Fruit fly (Drosophila melanogaster) whole organism, embryonic: ENCODE measurements around the gene Egfrap.
A peak's percentile ranks its signal among the peaks of the same experiment; 100 is the strongest.

Experiments
- Awh ChIP-seq: fragments of 200-800 bp; sonication (Bioruptor generic); IDR thresholded peaks from 2 replicates; pipeline ENCODE4, ENCODE4 v1.3.6; 2022; ENCODE audit warnings: missing biosample characterization, missing genetic modification characterization
- C15 ChIP-seq: fragments of 200-800 bp; sonication (Bioruptor generic); IDR thresholded peaks from 3 replicates; pipeline ENCODE4 v1.3.6; 2022; ENCODE audit warnings: missing biosample characterization, missing genetic modification characterization
- CG1024 ChIP-seq: fragments of 200-800 bp; sonication (Bioruptor generic); IDR thresholded peaks from 2 replicates; pipeline ENCODE4 v1.3.6; 2022; ENCODE audit warnings: missing biosample characterization, missing genetic modification characterization
- CG10274 ChIP-seq: fragments of 200-800 bp; sonication (Bioruptor generic); optimal IDR thresholded peaks from 3 replicates; lab custom pipeline; 2017; ENCODE audit warnings: missing biosample characterization, mild to moderate bottlenecking, missing genetic modification characterization
- CG14014 ChIP-seq: fragments of 200-800 bp; sonication (Bioruptor generic); IDR thresholded peaks from 2 replicates; pipeline ENCODE4 v1.3.6; 2022; ENCODE audit warnings: missing biosample characterization, missing genetic modification characterization
- CG15479 ChIP-seq: fragments of 200-800 bp; sonication (Bioruptor generic); optimal IDR thresholded peaks from 3 replicates; lab custom pipeline; 2019; ENCODE audit warnings: missing biosample characterization, mild to moderate bottlenecking, missing genetic modification characterization, moderate library complexity
- CG15514 ChIP-seq: fragments of 200-800 bp; sonication (Bioruptor generic); optimal IDR thresholded peaks from 3 replicates; lab custom pipeline; 2017; ENCODE audit warnings: missing biosample characterization, missing genetic modification characterization, mild to moderate bottlenecking, moderate library complexity, missing genetic modification reagents
- CG16813 ChIP-seq: fragments of 200-800 bp; sonication (Bioruptor generic); IDR thresholded peaks from 3 replicates; pipeline ENCODE4 v1.3.6; 2022; ENCODE audit warnings: missing biosample characterization, missing genetic modification characterization; ENCODE audit not compliant: partially characterized antibody
- CG17612 ChIP-seq: fragments of 200-800 bp; sonication (Bioruptor generic); IDR thresholded peaks from 2 replicates; pipeline ENCODE4 v1.3.6; 2022; ENCODE audit warnings: missing biosample characterization, missing genetic modification characterization
- CG18262 ChIP-seq: fragments of 200-800 bp; optimal IDR thresholded peaks from 3 replicates; lab custom pipeline; 2019; ENCODE audit warnings: missing biosample characterization, mild to moderate bottlenecking, missing genetic modification characterization, moderate library complexity
- CG2120 ChIP-seq: fragments of 200-800 bp; sonication (Bioruptor generic); optimal IDR thresholded peaks from 3 replicates; lab custom pipeline; 2016; ENCODE audit warnings: missing biosample characterization, missing genetic modification characterization
- CG30403 ChIP-seq: fragments of 200-800 bp; sonication (Bioruptor generic); optimal IDR thresholded peaks from 3 replicates; lab custom pipeline; 2016; ENCODE audit warnings: missing biosample characterization, missing genetic modification characterization
- CG31441 ChIP-seq: fragments of 200-800 bp; sonication (Bioruptor generic); IDR thresholded peaks from 2 replicates; pipeline ENCODE4 v1.3.6; 2022; ENCODE audit warnings: missing biosample characterization, missing genetic modification characterization
- CG34422 ChIP-seq: fragments of 200-800 bp; sonication (Bioruptor generic); IDR thresholded peaks from 3 replicates; pipeline ENCODE4 v1.3.6; 2022; ENCODE audit warnings: missing biosample characterization, missing genetic modification characterization
- CG3995 ChIP-seq: fragments of 200-800 bp; sonication (Bioruptor generic); optimal IDR thresholded peaks from 3 replicates; lab custom pipeline; 2016; ENCODE audit warnings: missing biosample characterization, missing genetic modification characterization
- CG4820 ChIP-seq: fragments of 200-800 bp; sonication (Bioruptor generic); optimal IDR thresholded peaks from 3 replicates; lab custom pipeline; 2016; ENCODE audit warnings: missing biosample characterization, missing genetic modification characterization
- CG6689 ChIP-seq: fragments of 200-800 bp; sonication (Bioruptor generic); IDR thresholded peaks from 2 replicates; pipeline ENCODE4 v1.3.6; 2022; ENCODE audit warnings: missing biosample characterization, missing genetic modification characterization
- CG8089 ChIP-seq: fragments of 200-800 bp; sonication (Bioruptor generic); optimal IDR thresholded peaks from 3 replicates; lab custom pipeline; 2016; ENCODE audit warnings: missing biosample characterization, missing genetic modification characterization
- CG9609 ChIP-seq: fragments of 200-800 bp; sonication (Bioruptor generic); optimal IDR thresholded peaks from 3 replicates; lab custom pipeline; 2016; ENCODE audit warnings: missing biosample characterization, missing genetic modification characterization
- CG9727 ChIP-seq: fragments of 200-800 bp; sonication (Bioruptor generic); optimal IDR thresholded peaks from 3 replicates; lab custom pipeline; 2017; ENCODE audit warnings: missing biosample characterization, mild to moderate bottlenecking, missing genetic modification characterization
- Chrac-16 ChIP-seq: fragments of 200-800 bp; sonication (Bioruptor generic); optimal IDR thresholded peaks from 3 replicates; lab custom pipeline; 2016; ENCODE audit warnings: missing biosample characterization, missing genetic modification characterization
- D ChIP-seq, 2 experiments: fragments of 200-800 bp in 1 of 2; fragments of >200 bp in 1 of 2; sonication (Bioruptor generic) in 1 of 2; optimal IDR thresholded peaks; 2 replicates in 1 of 2; 3 replicates in 1 of 2; lab custom pipeline; 2017; ENCODE audit warnings: mild to moderate bottlenecking in 1 of 2, missing biosample characterization in 1 of 2, missing genetic modification characterization in 1 of 2, missing genetic modification reagents in 1 of 2
- Drgx ChIP-seq: fragments of 200-800 bp; sonication (Bioruptor generic); IDR thresholded peaks from 2 replicates; pipeline ENCODE4 v1.3.6; 2022; ENCODE audit warnings: missing biosample characterization, missing genetic modification characterization
- HLH3B ChIP-seq: fragments of 200-800 bp; sonication (Bioruptor generic); IDR thresholded peaks from 2 replicates; pipeline ENCODE4 v1.3.6; 2022; ENCODE audit warnings: missing biosample characterization, missing genetic modification characterization
- Oli ChIP-seq: fragments of 200-800 bp; sonication (Bioruptor generic); optimal IDR thresholded peaks from 2 replicates; lab custom pipeline; 2018; ENCODE audit warnings: missing biosample characterization, mild to moderate bottlenecking, missing genetic modification characterization, moderate library complexity
- Opbp ChIP-seq: fragments of 200-800 bp; sonication (Bioruptor generic); IDR thresholded peaks from 3 replicates; pipeline ENCODE4 v1.3.6; 2022; ENCODE audit warnings: missing biosample characterization, missing genetic modification characterization; ENCODE audit not compliant: partially characterized antibody
- PHDP ChIP-seq: fragments of 200-800 bp; sonication (Bioruptor generic); optimal IDR thresholded peaks from 3 replicates; lab custom pipeline; 2018; ENCODE audit warnings: missing biosample characterization, mild to moderate bottlenecking, missing genetic modification characterization, moderate library complexity
- abd-A ChIP-seq: fragments of 200-800 bp; sonication (Bioruptor generic); optimal IDR thresholded peaks from 3 replicates; lab custom pipeline; 2019; ENCODE audit warnings: missing biosample characterization, mild to moderate bottlenecking, missing genetic modification characterization, moderate library complexity
- br ChIP-seq: fragments of >200 bp; optimal IDR thresholded peaks from 2 replicates; lab custom pipeline; 2017
- bsh ChIP-seq, 2 experiments: fragments of 200-800 bp; sonication (Bioruptor generic); optimal IDR thresholded peaks; 2 replicates each; lab custom pipeline; 2017 to 2018; ENCODE audit warnings: mild to moderate bottlenecking in 2 of 2, missing biosample characterization in 2 of 2, missing genetic modification characterization in 2 of 2, moderate library complexity in 1 of 2
- cad ChIP-seq: fragments of >200 bp; optimal IDR thresholded peaks from 2 replicates; lab custom pipeline; 2017; ENCODE audit warnings: missing biosample characterization, missing genetic modification characterization
- cato ChIP-seq: fragments of 200-800 bp; sonication (Bioruptor generic); optimal IDR thresholded peaks from 2 replicates; lab custom pipeline; 2016; ENCODE audit warnings: missing biosample characterization, missing genetic modification characterization, borderline replicate concordance
- chn ChIP-seq: fragments of 200-800 bp; sonication (Bioruptor generic); optimal IDR thresholded peaks from 2 replicates; lab custom pipeline; 2016; ENCODE audit warnings: missing biosample characterization, missing genetic modification characterization
- crol ChIP-seq: fragments of 200-800 bp; sonication (Bioruptor generic); IDR thresholded peaks from 2 replicates; pipeline ENCODE4 v1.3.6; 2022; ENCODE audit warnings: missing biosample characterization, missing genetic modification characterization
- crp ChIP-seq, 2 experiments: fragments of 200-800 bp; sonication (Bioruptor generic); optimal IDR thresholded peaks; 2 replicates in 1 of 2; 3 replicates in 1 of 2; lab custom pipeline; 2017; ENCODE audit warnings: missing biosample characterization in 2 of 2, missing genetic modification characterization in 2 of 2, mild to moderate bottlenecking in 1 of 2, moderate library complexity in 1 of 2
- da ChIP-seq: fragments of 200-800 bp; sonication (Bioruptor generic); optimal IDR thresholded peaks from 2 replicates; lab custom pipeline; 2016; ENCODE audit warnings: missing biosample characterization, missing genetic modification characterization
- ems ChIP-seq: fragments of 200-800 bp; sonication (Bioruptor generic); optimal IDR thresholded peaks from 3 replicates; lab custom pipeline; 2016; ENCODE audit warnings: missing biosample characterization, missing genetic modification characterization
- esg ChIP-seq: fragments of 200-800 bp; sonication (Bioruptor generic); conservative IDR thresholded peaks from 2 replicates; pipeline ENCODE4 v1.3.6; 2022; ENCODE audit warnings: missing biosample characterization, missing genetic modification characterization
- exex ChIP-seq: fragments of 200-800 bp; sonication (Bioruptor generic); optimal IDR thresholded peaks from 4 replicates; lab custom pipeline; 2018; ENCODE audit warnings: missing biosample characterization, mild to moderate bottlenecking, missing genetic modification characterization, moderate library complexity
- fd96Cb ChIP-seq: fragments of 200-800 bp; sonication (Bioruptor generic); optimal IDR thresholded peaks from 2 replicates; lab custom pipeline; 2018; ENCODE audit warnings: missing biosample characterization, mild to moderate bottlenecking, missing genetic modification characterization, moderate library complexity
- klu ChIP-seq: fragments of 200-800 bp; sonication (Bioruptor generic); IDR thresholded peaks from 2 replicates; pipeline ENCODE4 v1.3.6; 2022; ENCODE audit warnings: missing biosample characterization, missing genetic modification characterization
- nerfin-2 ChIP-seq: fragments of 200-800 bp; sonication (Bioruptor generic); IDR thresholded peaks from 2 replicates; pipeline ENCODE4 v1.3.6; 2022; ENCODE audit warnings: missing biosample characterization, missing genetic modification characterization; ENCODE audit not compliant: partially characterized antibody
- nmo ChIP-seq: fragments of 200-800 bp; sonication (Bioruptor generic); optimal IDR thresholded peaks from 2 replicates; lab custom pipeline; 2018; ENCODE audit warnings: missing biosample characterization, mild to moderate bottlenecking, missing genetic modification characterization, moderate library complexity
- oc ChIP-seq: fragments of 200-800 bp; sonication (Bioruptor generic); optimal IDR thresholded peaks from 2 replicates; lab custom pipeline; 2018; ENCODE audit warnings: missing biosample characterization, mild to moderate bottlenecking, missing genetic modification characterization, moderate library complexity
- ro ChIP-seq: fragments of 200-800 bp; sonication (Bioruptor generic); IDR thresholded peaks from 2 replicates; pipeline ENCODE4 v1.3.6; 2022; ENCODE audit warnings: missing biosample characterization, missing genetic modification characterization
- schlank ChIP-seq: fragments of 200-800 bp; sonication (Bioruptor generic); optimal IDR thresholded peaks from 2 replicates; lab custom pipeline; 2018; ENCODE audit warnings: missing biosample characterization, mild to moderate bottlenecking, missing genetic modification characterization
- sens-2 ChIP-seq: fragments of 200-800 bp; sonication (Bioruptor generic); IDR thresholded peaks from 2 replicates; pipeline ENCODE4 v1.3.6; 2022; ENCODE audit warnings: missing biosample characterization, missing genetic modification characterization
- seq ChIP-seq: fragments of 200-800 bp; sonication (Bioruptor generic); IDR thresholded peaks from 2 replicates; pipeline ENCODE4 v1.3.6; 2022; ENCODE audit warnings: missing biosample characterization, missing genetic modification characterization
- sr ChIP-seq: fragments of 200-800 bp; sonication (Bioruptor generic); IDR thresholded peaks from 3 replicates; pipeline ENCODE4 v1.3.6; 2022; ENCODE audit warnings: missing biosample characterization, missing genetic modification characterization
- toy ChIP-seq: fragments of 200-800 bp; sonication (Bioruptor generic); IDR thresholded peaks from 2 replicates; pipeline ENCODE4 v1.3.6; 2022; ENCODE audit warnings: missing biosample characterization, missing genetic modification characterization
- tx ChIP-seq: fragments of 200-800 bp; sonication (Bioruptor generic); optimal IDR thresholded peaks from 2 replicates; lab custom pipeline; 2016; ENCODE audit warnings: missing biosample characterization, missing genetic modification characterization

The Egfrap gene

dm6 chr3L:5952132-5952531 is 1.7 kb upstream of the Egfrap start (continued):
- TF ChIP-seq CG15514 (GFP tag; lab: Kevin White, UChicago) (no peak), CG6689 (GFP tag; lab: Robert Waterston, UW) (peak; percentile 39; the same call in 1 of the 2 replicates), CG4820 (peak; percentile 27), CG2120 (GFP tag; lab: Kevin White, UChicago) (no peak), cato (GFP tag; lab: Kevin White, UChicago) (no peak), CG16813 (no peak), nerfin-2 (GFP tag; lab: Robert Waterston, UW) (no peak), Chrac-16 (GFP tag; lab: Kevin White, UChicago) (no peak), CG14014 (GFP tag; lab: Robert Waterston, UW) (no peak), ems (GFP tag; lab: Kevin White, UChicago) (peak; percentile 9), Opbp (GFP tag; lab: Robert Waterston, UW) (no peak), Oli (peak; percentile 2), oc (tag; lab: Kevin White, UChicago) (no peak), fd96Cb (peak; percentile 54), CG15479 (GFP tag; lab: Kevin White, UChicago) (peak; percentile 61), CG9609 (GFP tag; lab: Kevin White, UChicago) (no peak), seq (GFP tag; lab: Robert Waterston, UW) (no peak), bsh (GFP tag; optimal IDR thresholded peaks at IDR 0.05; lab: Kevin White, UChicago) (peak in 1 of 2 experiments; percentile 67), CG18262 (peak; percentile 72), CG10274 (GFP tag; lab: Kevin White, UChicago) (no peak), crp (GFP tag; optimal IDR thresholded peaks at IDR 0.05; lab: Kevin White, UChicago) (no peak), CG17612 (GFP tag; lab: Robert Waterston, UW) (no peak), Awh (no peak), C15 (GFP tag; lab: Robert Waterston, UW) (no peak), nmo (GFP tag; lab: Kevin White, UChicago) (peak; percentile 54), chn (GFP tag; lab: Kevin White, UChicago) (no peak), PHDP (tag; lab: Kevin White, UChicago) (peak; percentile 12), klu (GFP tag; lab: Robert Waterston, UW) (no peak), D (optimal IDR thresholded peaks at IDR 0.05; lab: Kevin White, UChicago) (no peak), D (GFP tag; optimal IDR thresholded peaks at IDR 0.05; lab: Kevin White, UChicago) (peak; percentile 24), toy (GFP tag; lab: Robert Waterston, UW) (no peak), da (GFP tag; lab: Kevin White, UChicago) (no peak), CG3995 (GFP tag; lab: Kevin White, UChicago) (no peak), Drgx (GFP tag; lab: Robert Waterston, UW) (peak; percentile 36; the same call in 1 of the 2 replicates), br (lab: Kevin White, UChicago) (no peak), CG1024 (GFP tag; lab: Robert Waterston, UW) (no peak), abd-A (tag; lab: Kevin White, UChicago) (no peak), CG31441 (peak; percentile 57), schlank (tag; lab: Kevin White, UChicago) (no peak), CG34422 (GFP tag; lab: Robert Waterston, UW) (no peak), CG30403 (no peak), ro (GFP tag; lab: Robert Waterston, UW) (no peak), exex (tag; lab: Kevin White, UChicago) (no peak), cad (GFP tag; lab: Kevin White, UChicago) (peak; percentile 95), tx (GFP tag; lab: Kevin White, UChicago) (no peak), CG8089 (GFP tag; lab: Kevin White, UChicago) (no peak), esg (no peak; the same call in 1 of the 2 replicates), HLH3B (GFP tag; lab: Robert Waterston, UW) (no peak), crol (GFP tag; lab: Robert Waterston, UW) (no peak), sr (no peak), sens-2 (GFP tag; lab: Robert Waterston, UW) (no peak), CG9727 (GFP tag; lab: Kevin White, UChicago) (peak; percentile 47)
